Fruit fly (Drosophila melanogaster): ENCODE results near the gene CG7778.

Gene CG7778

dm6 chr2L:8351333-8351732 lies 4.9 kb downstream of the CG7778 start:
- TF ChIP-seq CG11696 (GFP tag; IDR thresholded peaks at IDR 0.05) (no peak), klu (GFP tag; IDR thresholded peaks at IDR 0.05) (no peak), pan (optimal IDR thresholded peaks at IDR 0.05) (no peak), pan (GFP tag; optimal IDR thresholded peaks at IDR 0.05 in 1 of 2, IDR thresholded peaks at IDR 0.05 in 1 of 2) (peak in 1 of 2 experiments; percentile 54), luna (GFP tag; optimal IDR thresholded peaks at IDR 0.05) (no peak), CG17359 (tag; optimal IDR thresholded peaks at IDR 0.05) (peak; percentile 17), lab (GFP tag; optimal IDR thresholded peaks at IDR 0.05) (peak; percentile 4), gem (tag; optimal IDR thresholded peaks at IDR 0.05) (peak; percentile 14), Hr51 (GFP tag; optimal IDR thresholded peaks at IDR 0.05) (peak in 1 of 2 experiments; percentile 8), lbe (GFP tag; optimal IDR thresholded peaks at IDR 0.05) (peak; percentile 5), unc-4 (GFP tag; IDR thresholded peaks at IDR 0.05; ENCODE audit: partially characterized antibody) (no peak)

- TF ChIP-seq unpg (GFP tag; optimal IDR thresholded peaks at IDR 0.05) (no peak), HLH3B (GFP tag; IDR thresholded peaks at IDR 0.05) (no peak), cg (GFP tag; optimal IDR thresholded peaks at IDR 0.05) (no peak), CG32532 (GFP tag; IDR thresholded peaks at IDR 0.05) (peak; percentile 7; the same call in 1 of the 2 replicates), cas (GFP tag; IDR thresholded peaks at IDR 0.05) (no peak), sug (tag; optimal IDR thresholded peaks at IDR 0.05) (peak; percentile 54), CG33213 (GFP tag; optimal IDR thresholded peaks at IDR 0.05) (no peak), sens (GFP tag) (peak; percentile 29), ham (GFP tag; IDR thresholded peaks at IDR 0.05) (no peak), GATAe (GFP tag; conservative IDR thresholded peaks at IDR 0.05) (0 out of 2 replicates have a peak, but pooled peaks have one; percentile 26), corto (GFP tag; optimal IDR thresholded peaks at IDR 0.05) (peak; percentile 51), CG11456 (GFP tag; IDR thresholded peaks at IDR 0.05) (no peak), CG8924 (tag; optimal IDR thresholded peaks at IDR 0.05) (no peak), eyg (GFP tag; optimal IDR thresholded peaks at IDR 0.05) (no peak), HLH4C (GFP tag; IDR thresholded peaks at IDR 0.05; ENCODE audit: partially characterized antibody) (no peak), maf-S (GFP tag; optimal IDR thresholded peaks at IDR 0.05) (no peak), dan (GFP tag; IDR thresholded peaks at IDR 0.05) (no peak)
Observed at dm6 chr2L:8351864-8352263, 5.4 kb downstream of the CG7778 start, which contains the start of gene Mur29B. TSS of gene Mur29B (plus strand) at chr2L:8352187.

- TF ChIP-seq CG9437 (GFP tag; optimal IDR thresholded peaks at IDR 0.05) (peak; percentile 91), Ada2b (GFP tag; IDR thresholded peaks at IDR 0.05) (no peak), Bdp1 (GFP tag; optimal IDR thresholded peaks at IDR 0.05) (no peak), kay (GFP tag; optimal IDR thresholded peaks at IDR 0.05) (peak; percentile 35), sr (GFP tag; IDR thresholded peaks at IDR 0.05) (no peak), chinmo (GFP tag; IDR thresholded peaks at IDR 0.05; ENCODE audit: partially characterized antibody) (0 out of 4 replicates have a peak, but pooled peaks have one; percentile 46), CG10321 (GFP tag; IDR thresholded peaks at IDR 0.05) (0 out of 2 replicates have a peak, but pooled peaks have one; percentile 29), sob (GFP tag; IDR thresholded peaks at IDR 0.05) (no peak), ro (GFP tag; IDR thresholded peaks at IDR 0.05) (no peak)
Observed at dm6 chr2L:8355419-8355818, 9.0 kb downstream of the CG7778 start.

Data from whole organism, embryonic.